Worm (Caenorhabditis elegans): ENCODE data around the gene math-16.

DNA sequence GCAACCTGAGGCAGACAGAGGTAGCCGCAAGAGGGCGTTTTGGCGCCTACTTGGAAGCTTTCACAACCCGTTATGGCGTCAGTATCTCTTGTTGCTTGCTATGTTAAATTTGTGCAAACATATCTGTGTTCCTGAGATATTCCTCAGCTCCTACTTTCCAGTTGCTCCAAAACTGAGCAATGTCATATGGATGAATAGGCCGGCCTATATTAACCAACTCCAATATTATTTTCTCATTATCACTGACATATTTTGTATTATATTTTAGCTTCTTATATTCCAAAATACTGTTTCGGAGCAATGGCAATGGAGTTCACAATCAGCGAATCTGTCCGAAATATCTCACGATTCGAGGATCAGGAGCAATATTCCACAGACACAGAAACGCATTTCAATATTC, 2.9 kb downstream of the math-16 start, which contains the start of gene math-13:
- TF ChIP-seq snpc-4 (GFP tag; optimal IDR thresholded peaks at IDR 0.05), result no peak
- no peak for TF ChIP-seq snpc-4 (tag; optimal IDR thresholded peaks at IDR 0.05)
- TF ChIP-seq lin-40 (tag; optimal IDR thresholded peaks at IDR 0.05), result no peak
- TF ChIP-seq nfya-1 (tag; optimal IDR thresholded peaks at IDR 0.05; ENCODE audit: borderline replicate concordance, insufficient read depth), result no peak
